Worm (Caenorhabditis elegans): ENCODE measurements around the gene fbxa-15.

DNA sequence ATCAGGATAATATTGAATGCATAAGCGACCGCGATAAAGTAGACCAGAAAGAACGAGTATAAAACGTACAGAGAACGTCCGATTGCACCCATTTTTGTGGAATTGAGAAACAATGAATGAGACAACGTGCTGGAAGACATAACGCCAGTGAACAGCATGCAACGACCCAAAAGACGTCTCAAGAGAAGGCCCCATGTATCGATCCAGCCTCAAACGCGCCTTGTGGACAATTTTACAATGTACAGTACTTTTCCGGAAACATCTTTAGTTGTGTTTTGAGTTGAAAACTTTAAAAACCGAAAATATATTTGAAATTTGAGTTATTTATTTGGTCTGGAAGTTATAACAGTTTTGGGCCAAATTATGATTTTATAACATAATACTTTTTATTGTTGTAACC lies 29.3 kb upstream of the fbxa-15 start, which contains the start of gene Y82E9BL.3:
- TF ChIP-seq npax-4 (tag; optimal IDR thresholded peaks at IDR 0.05) (no peak), pha-4 (tag; optimal IDR thresholded peaks at IDR 0.05) (no peak), mec-3 (tag; optimal IDR thresholded peaks at IDR 0.05; ENCODE audit: borderline replicate concordance) (no peak), hlh-8 (tag; optimal IDR thresholded peaks at IDR 0.05) (no peak), nhr-11 (tag; optimal IDR thresholded peaks at IDR 0.05) (no peak), rnt-1 (tag; optimal IDR thresholded peaks at IDR 0.05) (no peak), fkh-10 (GFP tag; optimal IDR thresholded peaks at IDR 0.05) (no peak), ceh-30 (tag; optimal IDR thresholded peaks at IDR 0.05) (no peak)
